Worm (Caenorhabditis elegans) whole organism, L4 larva: ENCODE data around the gene T11F8.12.
"Not testable (repeated sequence)": the region's sequence is repeated elsewhere in the genome, so short reads cannot be mapped to it uniquely, and the experiment has no call there.

ENCODE experiments used
- D1046.2 ChIP-seq: fragments of 200-800 bp; sonication (Bioruptor generic); IDR thresholded peaks from 2 replicates; pipeline ENCODE4 v1.3.6; 2022; ENCODE audit warnings: missing genetic modification characterization, missing compliant biosample characterization
- F37D6.2 ChIP-seq: sonication (generic microtip); optimal IDR thresholded peaks from 2 replicates; lab custom pipeline; 2016; ENCODE audit warnings: mild to moderate bottlenecking, missing genetic modification characterization, missing compliant biosample characterization
- Y48G9A.11 ChIP-seq: fragments of 200-800 bp; sonication (Bioruptor generic); IDR thresholded peaks from 2 replicates; pipeline ENCODE4 v1.3.6; 2022; ENCODE audit warnings: missing genetic modification reagents, missing genetic modification characterization, missing compliant biosample characterization
- ceh-32 ChIP-seq: sonication (generic microtip); optimal IDR thresholded peaks from 2 replicates; lab custom pipeline; 2016; ENCODE audit warnings: mild to moderate bottlenecking, missing genetic modification characterization, missing compliant biosample characterization; ENCODE audit not compliant: poor library complexity
- ceh-62 ChIP-seq: sonication (generic microtip); optimal IDR thresholded peaks from 2 replicates; lab custom pipeline; 2017; ENCODE audit warnings: missing biosample characterization, missing genetic modification characterization
- daf-8 ChIP-seq: fragments of 200-800 bp; sonication (Bioruptor generic); IDR thresholded peaks from 2 replicates; pipeline ENCODE4 v1.3.6; 2022; ENCODE audit warnings: missing genetic modification characterization, missing compliant biosample characterization
- dmd-9 ChIP-seq: fragments of 200-800 bp; sonication (Bioruptor generic); IDR thresholded peaks from 2 replicates; pipeline ENCODE4 v1.3.6; 2022; ENCODE audit warnings: missing genetic modification reagents, missing genetic modification characterization, missing compliant biosample characterization
- dpl-1 ChIP-seq: fragments of 150-350 bp; optimal IDR thresholded peaks from 2 replicates; lab custom pipeline; 2014; ENCODE audit warnings: missing biosample characterization, missing genetic modification reagents, missing genetic modification characterization
- duxl-1 ChIP-seq: sonication (generic microtip); optimal IDR thresholded peaks from 2 replicates; lab custom pipeline; 2016; ENCODE audit warnings: mild to moderate bottlenecking, missing genetic modification characterization, moderate library complexity, missing compliant biosample characterization; ENCODE audit not compliant: poor library complexity
- lim-7 ChIP-seq: fragments of 200-800 bp; sonication (Bioruptor generic); IDR thresholded peaks from 2 replicates; pipeline ENCODE4 v1.3.6; 2022; ENCODE audit warnings: missing genetic modification characterization, missing compliant biosample characterization
- lin-38 ChIP-seq: fragments of 200-800 bp; sonication (Bioruptor generic); IDR thresholded peaks from 2 replicates; pipeline ENCODE4 v1.3.6; 2022; ENCODE audit warnings: missing genetic modification reagents, missing genetic modification characterization, missing compliant biosample characterization
- lin-39 ChIP-seq: fragments of 150-350 bp; optimal IDR thresholded peaks from 2 replicates; lab custom pipeline; 2014; ENCODE audit warnings: missing biosample characterization, missing genetic modification reagents, missing genetic modification characterization
- lir-3 ChIP-seq: sonication (generic microtip); optimal IDR thresholded peaks from 2 replicates; lab custom pipeline; 2016; ENCODE audit warnings: mild to moderate bottlenecking, missing genetic modification characterization, missing compliant biosample characterization
- madf-9 ChIP-seq: fragments of 200-800 bp; sonication (Bioruptor generic); conservative IDR thresholded peaks from 2 replicates; pipeline ENCODE4 v1.3.6; 2022; ENCODE audit warnings: missing genetic modification reagents, missing genetic modification characterization, missing compliant biosample characterization
- mep-1 ChIP-seq: fragments of 150-350 bp; sonication (generic microtip); optimal IDR thresholded peaks from 3 replicates; lab custom pipeline; 2014; ENCODE audit warnings: missing biosample characterization, missing genetic modification characterization
- nhr-11 ChIP-seq: fragments of 150-350 bp; optimal IDR thresholded peaks from 2 replicates; lab custom pipeline; 2014; ENCODE audit warnings: missing biosample characterization, missing genetic modification characterization
- nhr-237 ChIP-seq: sonication (generic microtip); optimal IDR thresholded peaks from 2 replicates; lab custom pipeline; 2017; ENCODE audit warnings: missing biosample characterization, missing genetic modification characterization
- nhr-42 ChIP-seq: fragments of 200-800 bp; sonication (Bioruptor generic); IDR thresholded peaks from 2 replicates; pipeline ENCODE4 v1.3.6; 2022; ENCODE audit warnings: missing genetic modification characterization, missing compliant biosample characterization
- nhr-6 ChIP-seq: fragments of 150-350 bp; optimal IDR thresholded peaks from 2 replicates; lab custom pipeline; 2014; ENCODE audit warnings: missing biosample characterization, missing genetic modification characterization
- nhr-77 ChIP-seq: fragments of 150-350 bp; optimal IDR thresholded peaks from 2 replicates; lab custom pipeline; 2014; ENCODE audit warnings: missing biosample characterization, missing genetic modification characterization
- pqm-1 ChIP-seq: sonication (generic microtip); optimal IDR thresholded peaks from 2 replicates; lab custom pipeline; 2017; ENCODE audit warnings: missing biosample characterization, missing genetic modification characterization
- sdz-12 ChIP-seq: fragments of 200-800 bp; sonication (Bioruptor generic); optimal IDR thresholded peaks from 2 replicates; lab custom pipeline; 2018; ENCODE audit warnings: mild to moderate bottlenecking, missing genetic modification characterization, missing compliant biosample characterization
- skn-1 ChIP-seq: fragments of 150-350 bp; optimal IDR thresholded peaks from 2 replicates; lab custom pipeline; 2014; ENCODE audit warnings: missing biosample characterization, missing genetic modification characterization
- snpc-1.2 ChIP-seq: fragments of 200-800 bp; sonication (Bioruptor generic); IDR thresholded peaks from 2 replicates; pipeline ENCODE4 v1.3.6; 2022; ENCODE audit warnings: missing genetic modification reagents, missing genetic modification characterization, missing compliant biosample characterization
- spr-1 ChIP-seq: sonication (generic microtip); optimal IDR thresholded peaks from 2 replicates; lab custom pipeline; 2016; ENCODE audit warnings: mild to moderate bottlenecking, missing genetic modification characterization, missing compliant biosample characterization
- tra-1 ChIP-seq: fragments of 200-800 bp; sonication (Bioruptor generic); IDR thresholded peaks from 2 replicates; pipeline ENCODE4 v1.3.6; 2022; ENCODE audit warnings: missing genetic modification reagents, missing genetic modification characterization, missing compliant biosample characterization
- unc-39 ChIP-seq: sonication (generic microtip); optimal IDR thresholded peaks from 2 replicates; lab custom pipeline; 2017; ENCODE audit warnings: missing biosample characterization, missing genetic modification characterization
- unc-62 ChIP-seq, 3 experiments: fragments of 150-350 bp in 1 of 3; sonication (generic microtip); optimal IDR thresholded peaks in 2 of 3; peaks in 1 of 3; 1 replicate in 1 of 3; 2 replicates in 2 of 3; lab custom pipeline; 2014 to 2017; ENCODE audit warnings: missing biosample characterization in 3 of 3, missing genetic modification characterization in 3 of 3, missing genetic modification reagents in 3 of 3, missing genotype in 1 of 3
- zip-11 ChIP-seq: fragments of 200-800 bp; sonication (Bioruptor generic); IDR thresholded peaks from 2 replicates; pipeline ENCODE4 v1.3.6; 2022; ENCODE audit warnings: missing genetic modification characterization, missing compliant biosample characterization
- zip-2 ChIP-seq: fragments of 150-350 bp; optimal IDR thresholded peaks from 2 replicates; lab custom pipeline; 2014; ENCODE audit warnings: missing biosample characterization, missing genetic modification characterization

Gene T11F8.12

ce11 chrIV:5493135-5493534, 11.0 kb upstream of the T11F8.12 start:
- no peak for TF ChIP-seq tra-1
- TF ChIP-seq ceh-62 (tag; lab: Kevin White, UChicago) = no peak
- no peak for TF ChIP-seq nhr-11 (tag; lab: Kevin White, UChicago)
- TF ChIP-seq spr-1 (tag; lab: Kevin White, UChicago) = no peak
- TF ChIP-seq daf-8 = no peak
- TF ChIP-seq dpl-1 (GFP tag; lab: Kevin White, UChicago) = no peak
- no peak for TF ChIP-seq zip-2 (tag; lab: Kevin White, UChicago)
- no peak for TF ChIP-seq snpc-1.2 (GFP tag; lab: Robert Waterston, UW)
- no peak for TF ChIP-seq sdz-12 (GFP tag; lab: Kevin White, UChicago)
- TF ChIP-seq pqm-1 = no peak
- no peak for TF ChIP-seq dmd-9 (GFP tag; lab: Robert Waterston, UW)
- TF ChIP-seq lir-3 (tag; lab: Kevin White, UChicago) = no peak
- no peak for TF ChIP-seq nhr-237
- no peak for TF ChIP-seq zip-11 (GFP tag; lab: Robert Waterston, UW)
- TF ChIP-seq nhr-6 = no peak
- no peak for TF ChIP-seq lin-39 (tag; lab: Kevin White, UChicago)
- TF ChIP-seq ceh-32 = no peak
- no peak for TF ChIP-seq mep-1 (tag; lab: Kevin White, UChicago)
- TF ChIP-seq, all 104 proteins: peak for 0

- TF ChIP-seq unc-62 (GFP tag; optimal IDR thresholded peaks at IDR 0.05 in 1 of 2; lab: Kevin White, UChicago) = peak in 1 of 2 experiments; percentile 63
- no peak for TF ChIP-seq unc-62 (tag; optimal IDR thresholded peaks at IDR 0.05; lab: Kevin White, UChicago)
- no peak for TF ChIP-seq nhr-42 (GFP tag; lab: Robert Waterston, UW)
These were observed 10.1 kb upstream of the T11F8.12 start for ce11 chrIV:5492196-5492595.

DNA sequence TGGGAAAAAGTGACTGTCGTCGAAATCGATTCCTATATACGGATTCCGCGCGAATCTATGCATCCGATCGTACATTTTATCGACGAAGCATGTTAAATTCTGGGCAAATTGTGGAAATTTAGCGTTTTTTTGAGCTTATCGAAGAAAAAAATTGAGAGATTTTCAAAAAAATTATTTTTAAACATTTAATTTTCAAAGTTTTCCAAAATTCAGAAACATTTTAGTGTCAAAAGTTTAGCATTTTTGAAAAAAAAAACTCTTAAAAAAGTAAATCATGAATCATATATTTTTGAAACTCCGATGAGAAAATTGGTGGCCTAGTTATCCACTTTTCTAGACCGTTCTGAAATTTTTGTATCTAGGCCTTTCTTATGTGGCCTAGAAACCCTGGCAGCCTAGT, 8.9 kb upstream of the T11F8.12 start, which contains the start of gene B0273.115:
B0273.115 (minus strand) TSS at position 101 of the 400 bp plus-strand sequence.
- TF ChIP-seq F37D6.2, daf-8, skn-1: not testable (repeated sequence)

DNA sequence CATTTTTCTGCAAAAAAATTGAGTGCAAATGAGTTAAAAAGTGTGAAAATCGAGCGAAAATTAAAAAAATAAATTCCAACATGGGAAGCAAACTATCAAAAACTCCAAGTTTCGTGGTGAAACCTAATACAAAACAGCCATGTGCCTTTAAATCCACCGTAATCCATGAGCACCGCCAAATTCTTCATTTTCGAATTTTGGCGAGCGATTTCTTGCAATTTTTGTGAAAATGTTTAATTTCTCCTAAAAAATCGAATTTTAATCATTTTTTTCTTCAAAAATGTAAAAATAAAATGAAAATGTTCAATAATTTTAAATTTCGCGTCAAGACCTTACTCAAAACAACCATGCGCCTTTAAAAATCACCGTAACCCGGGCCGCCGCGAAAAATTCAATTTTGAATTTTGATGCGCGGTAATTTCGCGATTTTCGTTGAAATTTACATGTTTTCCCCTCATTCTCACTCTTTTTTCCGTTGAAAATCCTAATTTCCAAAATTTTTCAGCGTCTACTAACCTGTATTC, 4.1 kb upstream of the T11F8.12 start, which contains the start of the genes snpc-3.1 and puf-7:
snpc-3.1 (minus strand) TSS at position 51 of the 524 bp plus-strand sequence.
puf-7 (plus strand) TSS at position 506 of the 524 bp plus-strand sequence.
- peak; percentile 57; the same call in 1 of the 2 replicates for TF ChIP-seq Y48G9A.11
- peak; percentile 31; the same call in 1 of the 2 replicates for TF ChIP-seq lin-38 (GFP tag; lab: Robert Waterston, UW)

DNA sequence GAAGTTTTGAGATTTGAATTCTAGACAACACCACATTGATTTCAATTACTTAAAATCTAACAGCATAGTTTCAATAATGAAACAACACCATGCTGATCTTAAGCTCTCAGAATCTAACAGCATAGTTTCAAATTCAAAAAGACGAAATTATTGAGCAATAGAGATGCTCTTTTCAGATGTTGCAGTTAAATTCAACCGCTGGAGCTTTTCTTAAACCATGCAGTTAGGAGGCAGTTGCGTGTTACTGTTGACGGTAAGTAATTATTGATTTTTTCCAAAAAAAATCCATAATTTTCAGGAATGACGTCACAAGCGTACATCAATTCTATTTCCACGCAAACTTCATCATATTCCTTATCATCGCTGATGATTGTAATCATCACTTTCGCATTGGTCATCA, 592 bp upstream of the T11F8.12 start, which contains the start of gene T11F8.5:
T11F8.5 (plus strand) TSS at position 301 of the 400 bp plus-strand sequence.
- TF ChIP-seq D1046.2 (GFP tag; lab: Robert Waterston, UW) (no peak), ceh-32 (no peak), unc-39 (no peak), duxl-1 (tag; lab: Kevin White, UChicago) (no peak), nhr-77 (tag; lab: Kevin White, UChicago) (no peak), ceh-62 (tag; lab: Kevin White, UChicago) (no peak), snpc-1.2 (GFP tag; lab: Robert Waterston, UW) (no peak), madf-9 (GFP tag; lab: Robert Waterston, UW) (no peak)
- TF ChIP-seq, all 104 proteins: peak for 0

- TF ChIP-seq lim-7 = no peak
These were observed 2.8 kb downstream of the T11F8.12 start, which contains the start of gene T11F8.1 for ce11 chrIV:5479289-5479688. T11F8.1 (plus strand) TSS chrIV:5479589.
